Worm (Caenorhabditis elegans) whole organism, young adult: ENCODE data around the gene T26H5.11.
"Not testable (repeated sequence)": the region's sequence is repeated elsewhere in the genome, so short reads cannot be mapped to it uniquely, and the experiment has no call there.

ENCODE experiments used
- egl-18 ChIP-seq: fragments of 200-800 bp; sonication (Bioruptor generic); IDR thresholded peaks from 2 replicates; pipeline ENCODE4 v1.3.6; 2022; ENCODE audit warnings: missing genetic modification reagents, missing genetic modification characterization, missing compliant biosample characterization
- nfya-1 ChIP-seq: sonication (generic microtip); optimal IDR thresholded peaks from 2 replicates; lab custom pipeline; 2017; ENCODE audit warnings: antibody characterized with exemption, missing compliant biosample characterization, missing genetic modification characterization, borderline replicate concordance; ENCODE audit not compliant: insufficient read depth
- nhr-120 ChIP-seq: fragments of 200-800 bp; sonication (Bioruptor generic); IDR thresholded peaks from 2 replicates; pipeline ENCODE4 v1.3.6; 2022; ENCODE audit warnings: missing genetic modification characterization, missing compliant biosample characterization
- zfh-2 ChIP-seq: fragments of 200-800 bp; sonication (Bioruptor generic); conservative IDR thresholded peaks from 2 replicates; pipeline ENCODE4 v1.3.6; 2022; ENCODE audit warnings: missing genetic modification reagents, missing genetic modification characterization, missing compliant biosample characterization
- ztf-22 ChIP-seq: fragments of 200-800 bp; sonication (Bioruptor generic); optimal IDR thresholded peaks from 2 replicates; lab custom pipeline; 2018; ENCODE audit warnings: mild to moderate bottlenecking, missing genetic modification characterization, moderate library complexity, missing compliant biosample characterization
- ztf-3 ChIP-seq: fragments of 200-800 bp; sonication (Bioruptor generic); optimal IDR thresholded peaks from 2 replicates; lab custom pipeline; 2018; ENCODE audit warnings: mild to moderate bottlenecking, missing genetic modification characterization, missing compliant biosample characterization

- not testable (repeated sequence) for TF ChIP-seq ztf-3 (GFP tag; lab: Kevin White, UChicago); zfh-2 (GFP tag; lab: Robert Waterston, UW); nhr-120 (GFP tag; lab: Robert Waterston, UW); nfya-1; egl-18 (GFP tag; lab: Robert Waterston, UW); ztf-22 (GFP tag; lab: Kevin White, UChicago)
Measured at ce11 chrV:15429125-15429524, 15.0 kb downstream of the T26H5.11 start.
